Fruit fly (Drosophila melanogaster) whole organism, embryonic: ENCODE results near the gene CG13667.

Source experiments
- Ada2b ChIP-seq: fragments of 200-800 bp; sonication (Bioruptor generic); IDR thresholded peaks from 2 replicates; pipeline ENCODE4 v1.3.6; 2022; ENCODE audit warnings: missing biosample characterization, missing genetic modification characterization
- Aef1 ChIP-seq: fragments of 200-800 bp; sonication (Bioruptor generic); IDR thresholded peaks from 3 replicates; pipeline ENCODE4 v1.3.6; 2022; ENCODE audit warnings: missing biosample characterization, missing genetic modification characterization
- Antp ChIP-seq: fragments of 200-800 bp; sonication (Bioruptor generic); optimal IDR thresholded peaks from 3 replicates; lab custom pipeline; 2016; ENCODE audit warnings: missing biosample characterization, missing genetic modification characterization
- Atf-2 ChIP-seq: fragments of 200-800 bp; sonication (Bioruptor generic); optimal IDR thresholded peaks from 2 replicates; lab custom pipeline; 2016; ENCODE audit warnings: missing biosample characterization, missing genetic modification characterization
- CG10565 ChIP-seq: fragments of 200-800 bp; sonication (Bioruptor generic); optimal IDR thresholded peaks from 3 replicates; lab custom pipeline; 2016; ENCODE audit warnings: missing biosample characterization, mild to moderate bottlenecking, missing genetic modification characterization
- CG11695 ChIP-seq: fragments of 200-800 bp; sonication (Bioruptor generic); IDR thresholded peaks from 3 replicates; pipeline ENCODE4 v1.3.6; 2022; ENCODE audit warnings: missing biosample characterization, missing genetic modification characterization
- CG13894 ChIP-seq: fragments of 200-800 bp; sonication (Bioruptor generic); optimal IDR thresholded peaks from 3 replicates; lab custom pipeline; 2018; ENCODE audit warnings: missing biosample characterization, mild to moderate bottlenecking, missing genetic modification characterization, moderate library complexity
- CG14441 ChIP-seq: fragments of 200-800 bp; sonication (Bioruptor generic); IDR thresholded peaks from 2 replicates; pipeline ENCODE4 v1.3.6; 2022; ENCODE audit warnings: missing biosample characterization, missing genetic modification characterization
- CG14710 ChIP-seq: fragments of 200-800 bp; sonication (Bioruptor generic); optimal IDR thresholded peaks from 3 replicates; lab custom pipeline; 2019; ENCODE audit warnings: missing biosample characterization, mild to moderate bottlenecking, missing genetic modification characterization, moderate library complexity
- CG14860 ChIP-seq: fragments of 200-800 bp; sonication (Bioruptor generic); IDR thresholded peaks from 3 replicates; pipeline ENCODE4 v1.3.6; 2022; ENCODE audit warnings: missing biosample characterization, missing genetic modification characterization; ENCODE audit not compliant: partially characterized antibody
- CG14965 ChIP-seq: fragments of 200-800 bp; sonication (Bioruptor generic); optimal IDR thresholded peaks from 2 replicates; lab custom pipeline; 2016; ENCODE audit warnings: missing biosample characterization, missing genetic modification characterization, borderline replicate concordance
- CG1603 ChIP-seq: fragments of 200-800 bp; sonication (Bioruptor generic); optimal IDR thresholded peaks from 2 replicates; lab custom pipeline; 2019; ENCODE audit warnings: missing biosample characterization, mild to moderate bottlenecking, missing genetic modification characterization, moderate library complexity
- CG16813 ChIP-seq: fragments of 200-800 bp; sonication (Bioruptor generic); IDR thresholded peaks from 3 replicates; pipeline ENCODE4 v1.3.6; 2022; ENCODE audit warnings: missing biosample characterization, missing genetic modification characterization; ENCODE audit not compliant: partially characterized antibody
- CG2116 ChIP-seq: fragments of 200-800 bp; sonication (Bioruptor generic); optimal IDR thresholded peaks from 3 replicates; lab custom pipeline; 2018; ENCODE audit warnings: missing biosample characterization, mild to moderate bottlenecking, missing genetic modification characterization
- CG2120 ChIP-seq: fragments of 200-800 bp; sonication (Bioruptor generic); optimal IDR thresholded peaks from 3 replicates; lab custom pipeline; 2016; ENCODE audit warnings: missing biosample characterization, missing genetic modification characterization
- CG31365 ChIP-seq: fragments of 200-800 bp; sonication (Bioruptor generic); optimal IDR thresholded peaks from 2 replicates; lab custom pipeline; 2018; ENCODE audit warnings: missing biosample characterization, mild to moderate bottlenecking, missing genetic modification characterization
- CG6765 ChIP-seq: fragments of 200-800 bp; sonication (Bioruptor generic); optimal IDR thresholded peaks from 3 replicates; lab custom pipeline; 2017; ENCODE audit warnings: missing biosample characterization, mild to moderate bottlenecking, missing genetic modification characterization
- CG6791 ChIP-seq: fragments of 200-800 bp; sonication (Bioruptor generic); IDR thresholded peaks from 3 replicates; pipeline ENCODE4 v1.3.6; 2022; ENCODE audit warnings: missing biosample characterization, missing genetic modification characterization; ENCODE audit not compliant: partially characterized antibody
- CG7745 ChIP-seq: fragments of 200-800 bp; sonication (Bioruptor generic); optimal IDR thresholded peaks from 2 replicates; lab custom pipeline; 2018; ENCODE audit warnings: missing biosample characterization, mild to moderate bottlenecking, missing genetic modification characterization, moderate library complexity
- D19B ChIP-seq: fragments of 200-800 bp; sonication (Bioruptor generic); optimal IDR thresholded peaks from 2 replicates; lab custom pipeline; 2017; ENCODE audit warnings: missing biosample characterization, mild to moderate bottlenecking, missing genetic modification characterization
- Deaf1 ChIP-seq: fragments of 200-800 bp; optimal IDR thresholded peaks from 3 replicates; lab custom pipeline; 2019; ENCODE audit warnings: missing biosample characterization, mild to moderate bottlenecking, missing genetic modification characterization, moderate library complexity
- E2f1 ChIP-seq: fragments of 200-800 bp; sonication (Bioruptor generic); IDR thresholded peaks from 2 replicates; pipeline ENCODE4 v1.3.6; 2022; ENCODE audit warnings: missing biosample characterization, missing genetic modification characterization
- Ets65A ChIP-seq: fragments of 200-800 bp; sonication (Bioruptor generic); peaks from one replicate; lab custom pipeline; 2016; ENCODE audit warnings: missing biosample characterization, missing genetic modification characterization
- Gsc ChIP-seq: fragments of 200-800 bp; sonication (Bioruptor generic); IDR thresholded peaks from 2 replicates; pipeline ENCODE4 v1.3.6; 2022; ENCODE audit warnings: missing biosample characterization, missing genetic modification characterization
- HmgD ChIP-seq: fragments of 200-800 bp; sonication (Bioruptor generic); optimal IDR thresholded peaks from 3 replicates; lab custom pipeline; 2016; ENCODE audit warnings: missing biosample characterization, missing genetic modification characterization
- Max ChIP-seq: fragments of 200-800 bp; sonication (Bioruptor generic); optimal IDR thresholded peaks from 2 replicates; lab custom pipeline; 2016; ENCODE audit warnings: missing biosample characterization, mild to moderate bottlenecking, missing genetic modification characterization
- Scr ChIP-seq: fragments of 200-800 bp; sonication (Bioruptor generic); IDR thresholded peaks from 2 replicates; pipeline ENCODE4 v1.3.6; 2022; ENCODE audit warnings: missing biosample characterization, missing genetic modification characterization; ENCODE audit not compliant: partially characterized antibody
- Xrp1 ChIP-seq: fragments of 200-800 bp; sonication (Bioruptor generic); IDR thresholded peaks from 2 replicates; pipeline ENCODE4 v1.3.6; 2022; ENCODE audit warnings: missing biosample characterization, missing genetic modification characterization
- amos ChIP-seq: fragments of 200-800 bp; sonication (Bioruptor generic); IDR thresholded peaks from 2 replicates; pipeline ENCODE4 v1.3.6; 2022; ENCODE audit warnings: missing biosample characterization, missing genetic modification characterization; ENCODE audit not compliant: partially characterized antibody
- ara ChIP-seq: fragments of 200-800 bp; sonication (Bioruptor generic); IDR thresholded peaks from 2 replicates; pipeline ENCODE4 v1.3.6; 2022; ENCODE audit warnings: missing biosample characterization, missing genetic modification characterization
- bab2 ChIP-seq: fragments of 200-800 bp; sonication (Bioruptor generic); optimal IDR thresholded peaks from 2 replicates; lab custom pipeline; 2016; ENCODE audit warnings: missing biosample characterization, missing genetic modification characterization
- bcd ChIP-seq: fragments of 200-800 bp; sonication (Bioruptor generic); optimal IDR thresholded peaks from 2 replicates; lab custom pipeline; 2017; ENCODE audit warnings: missing biosample characterization, mild to moderate bottlenecking, missing genetic modification characterization
- dan ChIP-seq: fragments of 200-800 bp; sonication (Bioruptor generic); IDR thresholded peaks from 2 replicates; pipeline ENCODE4 v1.3.6; 2022; ENCODE audit warnings: missing biosample characterization, missing genetic modification characterization
- dati ChIP-seq: fragments of 200-800 bp; sonication (Bioruptor generic); IDR thresholded peaks from 2 replicates; pipeline ENCODE4 v1.3.6; 2022; ENCODE audit warnings: missing biosample characterization, missing genetic modification characterization
- dimm ChIP-seq: fragments of 200-800 bp; sonication (Bioruptor generic); IDR thresholded peaks from 2 replicates; pipeline ENCODE4 v1.3.6; 2022; ENCODE audit warnings: missing biosample characterization, missing genetic modification characterization
- disco-r ChIP-seq: fragments of 200-800 bp; sonication (Bioruptor generic); optimal IDR thresholded peaks from 2 replicates; lab custom pipeline; 2016; ENCODE audit warnings: missing biosample characterization, missing genetic modification characterization
- ewg ChIP-seq: fragments of 200-800 bp; sonication (Bioruptor generic); optimal IDR thresholded peaks from 3 replicates; lab custom pipeline; 2017; ENCODE audit warnings: mild to moderate bottlenecking, missing biosample characterization, missing genetic modification reagents, missing genetic modification characterization
- exex ChIP-seq: fragments of 200-800 bp; sonication (Bioruptor generic); optimal IDR thresholded peaks from 4 replicates; lab custom pipeline; 2018; ENCODE audit warnings: missing biosample characterization, mild to moderate bottlenecking, missing genetic modification characterization, moderate library complexity
- h ChIP-seq: fragments of >200 bp; optimal IDR thresholded peaks from 2 replicates; lab custom pipeline; 2017
- her ChIP-seq: fragments of 200-800 bp; sonication (Bioruptor generic); optimal IDR thresholded peaks from 2 replicates; lab custom pipeline; 2016; ENCODE audit warnings: missing biosample characterization, missing genetic modification characterization
- jumu ChIP-seq: fragments of 200-800 bp; sonication (Bioruptor generic); optimal IDR thresholded peaks from 3 replicates; lab custom pipeline; 2016; ENCODE audit warnings: missing biosample characterization, missing genetic modification characterization
- klu ChIP-seq: fragments of 200-800 bp; sonication (Bioruptor generic); IDR thresholded peaks from 2 replicates; pipeline ENCODE4 v1.3.6; 2022; ENCODE audit warnings: missing biosample characterization, missing genetic modification characterization
- knrl ChIP-seq: fragments of 200-800 bp; sonication (Bioruptor generic); IDR thresholded peaks from 3 replicates; pipeline ENCODE4 v1.3.6; 2022; ENCODE audit warnings: missing biosample characterization, missing genetic modification characterization; ENCODE audit not compliant: partially characterized antibody
- mld ChIP-seq: fragments of 200-800 bp; sonication (Bioruptor generic); IDR thresholded peaks from 3 replicates; pipeline ENCODE4 v1.3.6; 2022; ENCODE audit warnings: missing biosample characterization, missing genetic modification characterization; ENCODE audit not compliant: partially characterized antibody
- nerfin-1 ChIP-seq: fragments of 200-800 bp; sonication (Bioruptor generic); optimal IDR thresholded peaks from 3 replicates; lab custom pipeline; 2019; ENCODE audit warnings: missing biosample characterization, mild to moderate bottlenecking, missing genetic modification characterization, moderate library complexity
- psq ChIP-seq: fragments of 200-800 bp; sonication (Bioruptor generic); optimal IDR thresholded peaks from 2 replicates; lab custom pipeline; 2017; ENCODE audit warnings: missing biosample characterization, missing genetic modification characterization
- pzg ChIP-seq: fragments of 200-800 bp; sonication (Bioruptor generic); optimal IDR thresholded peaks from 3 replicates; lab custom pipeline; 2018; ENCODE audit warnings: missing biosample characterization, mild to moderate bottlenecking, missing genetic modification characterization, moderate library complexity
- seq ChIP-seq: fragments of 200-800 bp; sonication (Bioruptor generic); IDR thresholded peaks from 2 replicates; pipeline ENCODE4 v1.3.6; 2022; ENCODE audit warnings: missing biosample characterization, missing genetic modification characterization
- tio ChIP-seq: fragments of 200-800 bp; sonication (Bioruptor generic); optimal IDR thresholded peaks from 2 replicates; lab custom pipeline; 2017; ENCODE audit warnings: missing biosample characterization, missing genetic modification characterization, inconsistent platforms
- unc-4 ChIP-seq: fragments of 200-800 bp; sonication (Bioruptor generic); IDR thresholded peaks from 2 replicates; pipeline ENCODE4 v1.3.6; 2022; ENCODE audit warnings: missing biosample characterization, missing genetic modification characterization; ENCODE audit not compliant: partially characterized antibody
- vvl ChIP-seq: fragments of 200-800 bp; sonication (Bioruptor generic); IDR thresholded peaks from 2 replicates; pipeline ENCODE4 v1.3.6; 2022; ENCODE audit warnings: missing biosample characterization, missing genetic modification characterization
- zf30C ChIP-seq: fragments of 200-800 bp; sonication (Bioruptor generic); optimal IDR thresholded peaks from 3 replicates; lab custom pipeline; 2018; ENCODE audit warnings: missing biosample characterization, mild to moderate bottlenecking, missing genetic modification characterization

The CG13667 gene

DNA sequence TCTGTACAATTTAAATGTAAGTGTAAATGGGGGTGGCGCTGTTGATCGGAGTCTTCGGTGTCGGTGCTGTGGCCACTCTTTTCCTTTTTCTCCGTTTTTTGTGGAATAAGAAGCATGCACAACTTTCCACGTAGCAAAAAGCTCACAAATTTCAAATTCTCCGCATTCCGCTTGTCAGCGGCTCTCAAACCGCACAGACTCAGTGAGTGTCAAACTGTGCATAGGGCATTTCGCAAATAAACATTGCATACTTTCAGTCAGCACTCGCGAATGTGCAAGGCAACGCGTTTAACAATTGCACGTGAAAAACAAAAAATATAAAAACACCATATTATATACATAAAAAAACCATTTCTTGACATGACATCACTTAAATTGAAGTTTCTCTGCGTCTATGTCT is 10.3 kb upstream of the CG13667 start (continued):
- peak; percentile 63 for TF ChIP-seq CG6791 (GFP tag; lab: Robert Waterston, UW)
- TF ChIP-seq Antp (GFP tag; lab: Kevin White, UChicago): no peak
- TF ChIP-seq mld (GFP tag; lab: Robert Waterston, UW): no peak; the same call in 2 of the 3 replicates
- 0 out of 2 replicates have a peak, but pooled peaks have one; percentile 12 for TF ChIP-seq vvl (GFP tag; lab: Robert Waterston, UW)
- no peak for TF ChIP-seq her (GFP tag; lab: Kevin White, UChicago)
- TF ChIP-seq knrl (GFP tag; lab: Robert Waterston, UW): peak; percentile 63
- peak; percentile 25 for TF ChIP-seq Scr
- TF ChIP-seq CG6765 (GFP tag; lab: Kevin White, UChicago): no peak
- no peak for TF ChIP-seq bab2
- peak; percentile 55; the same call in 2 of the 3 replicates for TF ChIP-seq CG14860 (GFP tag; lab: Robert Waterston, UW)
- TF ChIP-seq zf30C (GFP tag; lab: Kevin White, UChicago): no peak
- no peak for TF ChIP-seq bcd (GFP tag; lab: Kevin White, UChicago)
- TF ChIP-seq pzg (GFP tag; lab: Kevin White, UChicago): no peak
- no peak for TF ChIP-seq CG7745 (tag; lab: Kevin White, UChicago)
- peak; percentile 72 for TF ChIP-seq Ets65A
- TF ChIP-seq CG2116 (GFP tag; lab: Kevin White, UChicago): no peak
- no peak for TF ChIP-seq h (lab: Kevin White, UChicago)
- TF ChIP-seq exex (tag; lab: Kevin White, UChicago): no peak
- TF ChIP-seq dati (GFP tag; lab: Robert Waterston, UW): no peak
- TF ChIP-seq CG11695 (GFP tag; lab: Robert Waterston, UW): no peak
- TF ChIP-seq CG14710 (tag; lab: Kevin White, UChicago): no peak
- no peak for TF ChIP-seq Gsc (GFP tag; lab: Robert Waterston, UW)
- TF ChIP-seq disco-r (GFP tag; lab: Kevin White, UChicago): no peak
- no peak for TF ChIP-seq HmgD (GFP tag; lab: Kevin White, UChicago)
- no peak for TF ChIP-seq CG13894 (tag; lab: Kevin White, UChicago)
- TF ChIP-seq amos (GFP tag; lab: Robert Waterston, UW): peak; percentile 56
- no peak for TF ChIP-seq Atf-2 (GFP tag; lab: Kevin White, UChicago)
- no peak for TF ChIP-seq ara
- TF ChIP-seq CG16813 (GFP tag; lab: Robert Waterston, UW): 0 out of 3 replicates have a peak, but pooled peaks have one; percentile 25
- TF ChIP-seq ewg (GFP tag; lab: Kevin White, UChicago): no peak
- no peak for TF ChIP-seq CG14441 (GFP tag; lab: Robert Waterston, UW)
- no peak for TF ChIP-seq CG14965
- TF ChIP-seq Deaf1 (tag; lab: Kevin White, UChicago): no peak
- no peak for TF ChIP-seq dimm (GFP tag; lab: Robert Waterston, UW)
- TF ChIP-seq seq (GFP tag; lab: Robert Waterston, UW): no peak
- no peak for TF ChIP-seq nerfin-1
- no peak for TF ChIP-seq D19B
- TF ChIP-seq klu: no peak
- no peak for TF ChIP-seq CG10565
- TF ChIP-seq CG31365 (tag; lab: Kevin White, UChicago): no peak
- no peak for TF ChIP-seq Ada2b (GFP tag; lab: Robert Waterston, UW)
- no peak for TF ChIP-seq unc-4 (GFP tag; lab: Robert Waterston, UW)
- no peak for TF ChIP-seq jumu (GFP tag; lab: Kevin White, UChicago)
- no peak for TF ChIP-seq dan (GFP tag; lab: Robert Waterston, UW)
- no peak for TF ChIP-seq tio (GFP tag; lab: Kevin White, UChicago)
- TF ChIP-seq Max (GFP tag; lab: Kevin White, UChicago): no peak
- no peak for TF ChIP-seq CG2120 (GFP tag; lab: Kevin White, UChicago)
- TF ChIP-seq CG1603: peak; percentile 25
- TF ChIP-seq Xrp1 (GFP tag; lab: Robert Waterston, UW): no peak
- no peak for TF ChIP-seq psq (GFP tag; lab: Kevin White, UChicago)
- no peak for TF ChIP-seq Aef1 (GFP tag; lab: Robert Waterston, UW)
- TF ChIP-seq E2f1: no peak
